Fruit fly (Drosophila melanogaster): ENCODE results near the gene Chchd3.

- TF ChIP-seq tj (GFP tag; optimal IDR thresholded peaks at IDR 0.05) (no peak), CG12768 (GFP tag; optimal IDR thresholded peaks at IDR 0.05) (no peak), cnc (optimal IDR thresholded peaks at IDR 0.05) (no peak), kay (GFP tag; ENCODE audit: borderline replicate concordance) (no peak), ovo (GFP tag; optimal IDR thresholded peaks at IDR 0.05) (no peak), toe (GFP tag; optimal IDR thresholded peaks at IDR 0.05) (no peak), pad (GFP tag; optimal IDR thresholded peaks at IDR 0.05) (no peak), Crg-1 (GFP tag; optimal IDR thresholded peaks at IDR 0.05) (no peak), CG11617 (GFP tag; optimal IDR thresholded peaks at IDR 0.05) (no peak)
These were observed 12.6 kb upstream of the Chchd3 start for dm6 chr3R:31066356-31066755.
